1 fruit fly cellular context compared by ENCODE assay signal in genomic region chr3L:724518-725341, dm6.
TF ChIP-seq lines count a peak whose summit lies in the region.

No protein-coding gene starts in this region.

TF ChIP-seq in whole organism, embryonic, 481 proteins besides CTCF, POLR2A, EP300 and RAD21 (continued from another document and continues in another):
- TF ChIP-seq trem (tag; optimal IDR thresholded peaks at IDR 0.05; lab: Kevin White, UChicago) (peak; percentile 94), CG6254 (GFP tag; optimal IDR thresholded peaks at IDR 0.05; lab: Kevin White, UChicago) (peak; percentile 95), CG9797 (GFP tag; optimal IDR thresholded peaks at IDR 0.05; lab: Kevin White, UChicago) (peak; percentile 56), CG34376 (GFP tag; optimal IDR thresholded peaks at IDR 0.05; lab: Kevin White, UChicago) (no peak), CG2199 (GFP tag; IDR thresholded peaks at IDR 0.05; lab: Robert Waterston, UW) (peak; percentile 97), Bgb (GFP tag; IDR thresholded peaks at IDR 0.05; lab: Robert Waterston, UW; ENCODE audit: partially characterized antibody) (no peak), NfI (GFP tag; optimal IDR thresholded peaks at IDR 0.05; lab: Kevin White, UChicago) (peak; percentile 72), dpn (GFP tag; optimal IDR thresholded peaks at IDR 0.05; lab: Kevin White, UChicago) (peak; percentile 89 to 96), ac (GFP tag; optimal IDR thresholded peaks at IDR 0.05; lab: Kevin White, UChicago) (peak; percentile 98), Asciz (GFP tag; optimal IDR thresholded peaks at IDR 0.05; lab: Kevin White, UChicago) (peak; percentile 93), CG1647 (GFP tag; optimal IDR thresholded peaks at IDR 0.05; lab: Kevin White, UChicago) (peak; percentile 80), kay (GFP tag; optimal IDR thresholded peaks at IDR 0.05; lab: Kevin White, UChicago) (peak; percentile 89), CG6854 (GFP tag; optimal IDR thresholded peaks at IDR 0.05; lab: Kevin White, UChicago) (peak; percentile 65), D19B (GFP tag; optimal IDR thresholded peaks at IDR 0.05; lab: Kevin White, UChicago) (peak; percentile 36), sqz (GFP tag; optimal IDR thresholded peaks at IDR 0.05; lab: Kevin White, UChicago) (peak; percentile 92), kni (GFP tag; optimal IDR thresholded peaks at IDR 0.05; lab: Kevin White, UChicago) (peak; percentile 91), CG13287 (GFP tag; IDR thresholded peaks at IDR 0.05; lab: Robert Waterston, UW; ENCODE audit: partially characterized antibody) (no peak), CG4617 (GFP tag; optimal IDR thresholded peaks at IDR 0.05; lab: Kevin White, UChicago; ENCODE audit: borderline replicate concordance) (peak; percentile 72), Drgx (GFP tag; IDR thresholded peaks at IDR 0.05; lab: Robert Waterston, UW) (peak; percentile 93), Awh (GFP tag; IDR thresholded peaks at IDR 0.05; lab: Robert Waterston, UW) (peak; percentile 97), twi (tag; optimal IDR thresholded peaks at IDR 0.05; lab: Kevin White, UChicago) (peak; percentile 92), C15 (GFP tag; IDR thresholded peaks at IDR 0.05; lab: Robert Waterston, UW) (peak; percentile 74; the same call in 1 of the 3 replicates), crol (GFP tag; IDR thresholded peaks at IDR 0.05; lab: Robert Waterston, UW) (peak; percentile 69), HmgD (GFP tag; optimal IDR thresholded peaks at IDR 0.05; lab: Kevin White, UChicago) (peak; percentile 44), cad (GFP tag; optimal IDR thresholded peaks at IDR 0.05; lab: Kevin White, UChicago) (no peak), dysf (GFP tag; IDR thresholded peaks at IDR 0.05; lab: Robert Waterston, UW) (peak; percentile 87), psq (GFP tag; optimal IDR thresholded peaks at IDR 0.05; lab: Kevin White, UChicago) (peak; percentile 76), Atf3 (GFP tag; optimal IDR thresholded peaks at IDR 0.05; lab: Kevin White, UChicago) (peak; percentile 91), CG2129 (GFP tag; IDR thresholded peaks at IDR 0.05; lab: Robert Waterston, UW; ENCODE audit: partially characterized antibody) (no peak), CG17385 (GFP tag; optimal IDR thresholded peaks at IDR 0.05; lab: Kevin White, UChicago) (peak; percentile 77), nmo (GFP tag; optimal IDR thresholded peaks at IDR 0.05; lab: Kevin White, UChicago) (peak; percentile 95), CG12769 (tag; optimal IDR thresholded peaks at IDR 0.05; lab: Kevin White, UChicago) (peak; percentile 58), Lim3 (GFP tag; IDR thresholded peaks at IDR 0.05; lab: Robert Waterston, UW) (peak; percentile 69; the same call in 1 of the 2 replicates), vvl (GFP tag; IDR thresholded peaks at IDR 0.05; lab: Robert Waterston, UW) (peak; percentile 97), CG11504 (tag; optimal IDR thresholded peaks at IDR 0.05; lab: Kevin White, UChicago) (peak; percentile 89), CG3281 (GFP tag; optimal IDR thresholded peaks at IDR 0.05; lab: Kevin White, UChicago) (peak; percentile 64), CG15479 (GFP tag; optimal IDR thresholded peaks at IDR 0.05; lab: Kevin White, UChicago) (peak; percentile 76), ftz-f1 (GFP tag; optimal IDR thresholded peaks at IDR 0.05; lab: Kevin White, UChicago) (no peak), hb (GFP tag; IDR thresholded peaks at IDR 0.05; lab: Robert Waterston, UW; ENCODE audit: partially characterized antibody) (no peak), sd (tag; optimal IDR thresholded peaks at IDR 0.05; lab: Kevin White, UChicago) (no peak), dm (GFP tag; optimal IDR thresholded peaks at IDR 0.05; lab: Kevin White, UChicago) (peak; percentile 90), Ets97D (GFP tag; optimal IDR thresholded peaks at IDR 0.05; lab: Kevin White, UChicago) (peak; percentile 79), tgo (GFP tag; IDR thresholded peaks at IDR 0.05; lab: Robert Waterston, UW) (peak; percentile 90), CG12104 (GFP tag; optimal IDR thresholded peaks at IDR 0.05; lab: Kevin White, UChicago) (peak; percentile 89), hbn (GFP tag; IDR thresholded peaks at IDR 0.05; lab: Robert Waterston, UW; ENCODE audit: partially characterized antibody) (no peak), Ptx1 (GFP tag; IDR thresholded peaks at IDR 0.05; lab: Robert Waterston, UW) (peak; percentile 91), CG4328 (GFP tag; optimal IDR thresholded peaks at IDR 0.05; lab: Kevin White, UChicago) (peak; percentile 75), HLH4C (GFP tag; IDR thresholded peaks at IDR 0.05; lab: Robert Waterston, UW; ENCODE audit: partially characterized antibody) (no peak), CG14014 (GFP tag; IDR thresholded peaks at IDR 0.05; lab: Robert Waterston, UW) (peak; percentile 87), Sry-β (GFP tag; optimal IDR thresholded peaks at IDR 0.05; lab: Kevin White, UChicago) (peak; percentile 73), usp (GFP tag; optimal IDR thresholded peaks at IDR 0.05; lab: Kevin White, UChicago) (no peak), NC2α (GFP tag; optimal IDR thresholded peaks at IDR 0.05; lab: Kevin White, UChicago) (peak; percentile 89), Ets65A (GFP tag; lab: Kevin White, UChicago) (peak; percentile 97), chn (GFP tag; optimal IDR thresholded peaks at IDR 0.05; lab: Kevin White, UChicago) (peak; percentile 94), Kr (GFP tag; optimal IDR thresholded peaks at IDR 0.05; lab: Kevin White, UChicago) (peak; percentile 97), CG18262 (tag; optimal IDR thresholded peaks at IDR 0.05; lab: Kevin White, UChicago) (peak; percentile 98), ro (GFP tag; IDR thresholded peaks at IDR 0.05; lab: Robert Waterston, UW) (peak; percentile 83; the same call in 1 of the 2 replicates), Nf-YC (tag; optimal IDR thresholded peaks at IDR 0.05; lab: Kevin White, UChicago) (peak; percentile 35), CG17361 (GFP tag; IDR thresholded peaks at IDR 0.05; lab: Robert Waterston, UW) (peak; percentile 94), CG3995 (GFP tag; optimal IDR thresholded peaks at IDR 0.05; lab: Kevin White, UChicago) (no peak), pros (GFP tag; optimal IDR thresholded peaks at IDR 0.05; lab: Kevin White, UChicago) (peak; percentile 95), yki (optimal IDR thresholded peaks at IDR 0.05; lab: Kevin White, UChicago) (no peak), kah (GFP tag; optimal IDR thresholded peaks at IDR 0.05; lab: Kevin White, UChicago) (peak; percentile 87), E2f1 (GFP tag; IDR thresholded peaks at IDR 0.05; lab: Robert Waterston, UW) (peak; percentile 93), dimm (GFP tag; IDR thresholded peaks at IDR 0.05; lab: Robert Waterston, UW) (peak; percentile 77), CG8944 (GFP tag; optimal IDR thresholded peaks at IDR 0.05; lab: Kevin White, UChicago) (peak; percentile 89), Adf1 (GFP tag; IDR thresholded peaks at IDR 0.05; lab: Robert Waterston, UW) (no peak), zfh2 (GFP tag; optimal IDR thresholded peaks at IDR 0.05; lab: Kevin White, UChicago) (peak; percentile 41), CG11247 (GFP tag; IDR thresholded peaks at IDR 0.05; lab: Robert Waterston, UW) (peak; percentile 86), Oaz (GFP tag; IDR thresholded peaks at IDR 0.05; lab: Robert Waterston, UW) (peak; percentile 70), sens (GFP tag; lab: Kevin White, UChicago) (peak; percentile 100), CG12942 (GFP tag; optimal IDR thresholded peaks at IDR 0.05; lab: Kevin White, UChicago) (peak; percentile 82), CG31224 (GFP tag; IDR thresholded peaks at IDR 0.05; lab: Robert Waterston, UW) (peak; percentile 79), CG34224 (GFP tag; IDR thresholded peaks at IDR 0.05; lab: Robert Waterston, UW; ENCODE audit: partially characterized antibody) (no peak), cas (GFP tag; IDR thresholded peaks at IDR 0.05; lab: Robert Waterston, UW) (peak; percentile 38; the same call in 1 of the 2 replicates), da (GFP tag; optimal IDR thresholded peaks at IDR 0.05; lab: Kevin White, UChicago) (peak; percentile 74), CG4360 (GFP tag; IDR thresholded peaks at IDR 0.05; lab: Robert Waterston, UW) (peak; percentile 86), CG17612 (GFP tag; IDR thresholded peaks at IDR 0.05; lab: Robert Waterston, UW) (peak; percentile 82), tin (GFP tag; optimal IDR thresholded peaks at IDR 0.05; lab: Kevin White, UChicago) (peak; percentile 94), Sox102F (GFP tag; optimal IDR thresholded peaks at IDR 0.05; lab: Kevin White, UChicago) (peak; percentile 91), Dip2 (GFP tag; IDR thresholded peaks at IDR 0.05; lab: Robert Waterston, UW) (no peak), chinmo (GFP tag; IDR thresholded peaks at IDR 0.05; lab: Robert Waterston, UW; ENCODE audit: partially characterized antibody) (no peak), gt (GFP tag; IDR thresholded peaks at IDR 0.05; lab: Robert Waterston, UW) (peak; percentile 92), CG7357 (GFP tag; IDR thresholded peaks at IDR 0.05; lab: Robert Waterston, UW) (peak; percentile 80), CG13894 (tag; optimal IDR thresholded peaks at IDR 0.05; lab: Kevin White, UChicago) (no peak), CG6765 (GFP tag; optimal IDR thresholded peaks at IDR 0.05; lab: Kevin White, UChicago) (peak; percentile 36), CG13775 (GFP tag; optimal IDR thresholded peaks at IDR 0.05; lab: Kevin White, UChicago) (peak; percentile 92), Ssrp (tag; optimal IDR thresholded peaks at IDR 0.05; lab: Kevin White, UChicago) (peak; percentile 89), Doc2 (GFP tag; IDR thresholded peaks at IDR 0.05; lab: Robert Waterston, UW) (peak; percentile 52; the same call in 1 of the 2 replicates), Deaf1 (tag; optimal IDR thresholded peaks at IDR 0.05; lab: Kevin White, UChicago) (no peak), ap (GFP tag; IDR thresholded peaks at IDR 0.05; lab: Robert Waterston, UW) (peak; percentile 90), sens-2 (GFP tag; IDR thresholded peaks at IDR 0.05; lab: Robert Waterston, UW) (peak; percentile 96), pnt (GFP tag; optimal IDR thresholded peaks at IDR 0.05; lab: Kevin White, UChicago) (peak; percentile 95), phol (tag; optimal IDR thresholded peaks at IDR 0.05; lab: Kevin White, UChicago) (peak; percentile 94), Hr51 (GFP tag; optimal IDR thresholded peaks at IDR 0.05; lab: Kevin White, UChicago) (peak; percentile 78 to 90), ATbp (GFP tag; optimal IDR thresholded peaks at IDR 0.05; lab: Kevin White, UChicago) (peak; percentile 94), CG12299 (tag; optimal IDR thresholded peaks at IDR 0.05; lab: Kevin White, UChicago) (peak; percentile 83), bsh (GFP tag; optimal IDR thresholded peaks at IDR 0.05; lab: Kevin White, UChicago) (peak; percentile 82 to 98), Dfd (GFP tag; optimal IDR thresholded peaks at IDR 0.05; lab: Kevin White, UChicago) (no peak), Xrp1 (GFP tag; IDR thresholded peaks at IDR 0.05; lab: Robert Waterston, UW) (peak; percentile 99), HLH54F (GFP tag; optimal IDR thresholded peaks at IDR 0.05; lab: Kevin White, UChicago) (peak; percentile 68), CG5953 (GFP tag; IDR thresholded peaks at IDR 0.05; lab: Robert Waterston, UW) (peak; percentile 82), wek (GFP tag; optimal IDR thresholded peaks at IDR 0.05; lab: Kevin White, UChicago) (peak; percentile 84), ERR (GFP tag; optimal IDR thresholded peaks at IDR 0.05; lab: Kevin White, UChicago) (peak; percentile 75), CG12155 (GFP tag; optimal IDR thresholded peaks at IDR 0.05; lab: Kevin White, UChicago) (peak; percentile 82), inv (GFP tag; IDR thresholded peaks at IDR 0.05; lab: Robert Waterston, UW; ENCODE audit: partially characterized antibody) (no peak; the same call in 1 of the 2 replicates), insv (GFP tag; optimal IDR thresholded peaks at IDR 0.05; lab: Kevin White, UChicago) (peak; percentile 10 to 26), bcd (GFP tag; optimal IDR thresholded peaks at IDR 0.05; lab: Kevin White, UChicago) (peak; percentile 89), sima (GFP tag; optimal IDR thresholded peaks at IDR 0.05; lab: Kevin White, UChicago) (peak; percentile 73), zen (tag; optimal IDR thresholded peaks at IDR 0.05; lab: Kevin White, UChicago) (peak; percentile 94), Rfx (GFP tag; IDR thresholded peaks at IDR 0.05; lab: Robert Waterston, UW) (peak; percentile 82), btn (GFP tag; optimal IDR thresholded peaks at IDR 0.05; lab: Kevin White, UChicago) (peak; percentile 93), h (optimal IDR thresholded peaks at IDR 0.05; lab: Kevin White, UChicago) (no peak), CG12071 (GFP tag; optimal IDR thresholded peaks at IDR 0.05; lab: Kevin White, UChicago) (peak; percentile 68), al (GFP tag; IDR thresholded peaks at IDR 0.05; lab: Robert Waterston, UW) (peak; percentile 40; the same call in 1 of the 2 replicates), CG9437 (GFP tag; optimal IDR thresholded peaks at IDR 0.05; lab: Kevin White, UChicago) (peak; percentile 80), Elba2 (GFP tag; optimal IDR thresholded peaks at IDR 0.05; lab: Kevin White, UChicago) (peak; percentile 76), Usf (GFP tag; optimal IDR thresholded peaks at IDR 0.05; lab: Kevin White, UChicago) (peak; percentile 79), Hsf (GFP tag; optimal IDR thresholded peaks at IDR 0.05; lab: Kevin White, UChicago) (peak; percentile 94), H2.0 (GFP tag; IDR thresholded peaks at IDR 0.05; lab: Robert Waterston, UW) (peak; percentile 92), Mes4 (GFP tag; optimal IDR thresholded peaks at IDR 0.05; lab: Kevin White, UChicago) (peak; percentile 97), Stat92E (GFP tag; optimal IDR thresholded peaks at IDR 0.05; lab: Kevin White, UChicago) (peak in 1 of 3 experiments; percentile 74), CG6791 (GFP tag; IDR thresholded peaks at IDR 0.05; lab: Robert Waterston, UW; ENCODE audit: partially characterized antibody) (0 out of 3 replicates have a peak, but pooled peaks have one; percentile 50), CG10565 (GFP tag; optimal IDR thresholded peaks at IDR 0.05; lab: Kevin White, UChicago) (peak; percentile 90), Ada2b (GFP tag; IDR thresholded peaks at IDR 0.05; lab: Robert Waterston, UW) (peak; percentile 90), Aef1 (GFP tag; IDR thresholded peaks at IDR 0.05; lab: Robert Waterston, UW) (peak; percentile 79), CG12744 (GFP tag; optimal IDR thresholded peaks at IDR 0.05; lab: Kevin White, UChicago) (peak; percentile 81), CG7839 (tag; optimal IDR thresholded peaks at IDR 0.05; lab: Kevin White, UChicago) (peak; percentile 92), vnd (GFP tag; IDR thresholded peaks at IDR 0.05; lab: Robert Waterston, UW; ENCODE audit: partially characterized antibody) (0 out of 3 replicates have a peak, but pooled peaks have one; percentile 34), pb (GFP tag; optimal IDR thresholded peaks at IDR 0.05; lab: Kevin White, UChicago) (peak; percentile 75)
